Fruit fly (Drosophila melanogaster) S2 (cell line): ENCODE results near the gene Muted.

Experiments used
- CG8478 ChIP-seq: fragments of >200 bp; optimal IDR thresholded peaks from 2 replicates; lab custom pipeline; 2018
- CTCF ChIP-seq, 2 experiments: fragments of >200 bp; optimal IDR thresholded peaks; 2 replicates each; lab custom pipeline; 2018

DNA sequence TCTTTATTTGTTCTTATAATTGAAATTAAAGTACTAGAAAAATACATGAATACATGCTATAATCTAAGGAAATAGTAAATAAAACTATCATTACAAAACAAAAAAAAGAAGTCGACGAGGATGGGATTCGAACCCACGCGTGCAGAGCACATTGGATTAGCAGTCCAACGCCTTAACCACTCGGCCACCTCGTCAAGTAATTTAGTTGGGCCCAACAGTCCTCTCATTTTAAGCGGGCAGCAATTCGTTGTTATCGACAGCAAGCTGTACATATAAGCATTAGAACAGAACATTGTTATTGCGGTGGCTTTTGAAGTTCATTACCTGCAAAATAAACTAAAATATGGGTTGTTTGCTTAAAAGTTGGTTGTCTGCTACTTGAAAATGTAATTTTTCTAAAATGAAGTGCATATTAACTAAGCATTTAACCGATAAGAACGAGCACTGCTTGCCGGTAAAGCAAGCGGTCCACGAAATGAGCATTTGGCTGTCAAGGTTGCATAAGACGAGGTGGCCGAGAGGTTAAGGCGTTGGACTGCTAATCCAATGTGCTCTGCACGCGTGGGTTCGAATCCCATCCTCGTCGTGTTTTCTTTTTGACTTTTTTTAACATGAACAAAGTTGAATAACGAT is 34.8 kb downstream of the Muted start:
- TF ChIP-seq CTCF (optimal IDR thresholded peaks at IDR 0.05; lab: Kevin White, UChicago), result no peak
- TF ChIP-seq CG8478, result no peak
